Fruit fly (Drosophila melanogaster): ENCODE measurements around the gene Zip71B.

Zip71B gene

dm6 chr3L:15034061-15034713, 42.1 kb downstream of the Zip71B start (continued):
- no peak for TF ChIP-seq sc (optimal IDR thresholded peaks at IDR 0.05)
- TF ChIP-seq sc (GFP tag; optimal IDR thresholded peaks at IDR 0.05) = no peak
- no peak for TF ChIP-seq NFAT (GFP tag; IDR thresholded peaks at IDR 0.05)
- no peak for TF ChIP-seq da (GFP tag; optimal IDR thresholded peaks at IDR 0.05)
- TF ChIP-seq CG13296 (GFP tag; optimal IDR thresholded peaks at IDR 0.05) = peak; percentile 54
- TF ChIP-seq sob (GFP tag; IDR thresholded peaks at IDR 0.05) = no peak
- TF ChIP-seq CG31365 (tag; optimal IDR thresholded peaks at IDR 0.05) = no peak
- no peak for TF ChIP-seq CG12155 (GFP tag; optimal IDR thresholded peaks at IDR 0.05)
- TF ChIP-seq ro (GFP tag; IDR thresholded peaks at IDR 0.05) = no peak
- TF ChIP-seq H2.0 (GFP tag; IDR thresholded peaks at IDR 0.05) = no peak
- TF ChIP-seq CG2120 (GFP tag; optimal IDR thresholded peaks at IDR 0.05) = peak; percentile 35
- TF ChIP-seq chn (GFP tag; optimal IDR thresholded peaks at IDR 0.05) = no peak
- TF ChIP-seq gfzf (GFP tag; optimal IDR thresholded peaks at IDR 0.05) = no peak
- TF ChIP-seq Awh (GFP tag; IDR thresholded peaks at IDR 0.05) = no peak
- no peak for TF ChIP-seq CG13894 (tag; optimal IDR thresholded peaks at IDR 0.05)
- no peak for TF ChIP-seq HLHmδ (GFP tag; optimal IDR thresholded peaks at IDR 0.05)
- TF ChIP-seq danr (GFP tag; IDR thresholded peaks at IDR 0.05) = no peak
- no peak for TF ChIP-seq CkIIα-i1 (GFP tag; IDR thresholded peaks at IDR 0.05)
- no peak for TF ChIP-seq amos (GFP tag; IDR thresholded peaks at IDR 0.05; ENCODE audit: partially characterized antibody)
- TF ChIP-seq Vsx1 (GFP tag; optimal IDR thresholded peaks at IDR 0.05) = no peak
- TF ChIP-seq Taf1 (GFP tag; IDR thresholded peaks at IDR 0.05) = no peak
- no peak for TF ChIP-seq twi (tag; optimal IDR thresholded peaks at IDR 0.05)
- no peak for TF ChIP-seq gro (GFP tag; optimal IDR thresholded peaks at IDR 0.05)
- TF ChIP-seq CG10431 (GFP tag; optimal IDR thresholded peaks at IDR 0.05) = no peak
- TF ChIP-seq MBD-R2 (GFP tag; IDR thresholded peaks at IDR 0.05) = no peak
- no peak for TF ChIP-seq CG4730 (GFP tag; IDR thresholded peaks at IDR 0.05)
- TF ChIP-seq crp (GFP tag; optimal IDR thresholded peaks at IDR 0.05) = no peak
- peak; percentile 48 for TF ChIP-seq CG18619 (GFP tag; optimal IDR thresholded peaks at IDR 0.05)
- peak; percentile 53 for TF ChIP-seq CG6765 (GFP tag; optimal IDR thresholded peaks at IDR 0.05)
- TF ChIP-seq CG12942 (GFP tag; optimal IDR thresholded peaks at IDR 0.05) = no peak
- peak; percentile 23 for TF ChIP-seq D19B (GFP tag; optimal IDR thresholded peaks at IDR 0.05)
- no peak for TF ChIP-seq inv (GFP tag; IDR thresholded peaks at IDR 0.05; ENCODE audit: partially characterized antibody)
- TF ChIP-seq CG11723 (GFP tag; optimal IDR thresholded peaks at IDR 0.05) = peak; percentile 6
- no peak for TF ChIP-seq Trl (optimal IDR thresholded peaks at IDR 0.05)
- TF ChIP-seq Trl (GFP tag; optimal IDR thresholded peaks at IDR 0.05) = no peak
- TF ChIP-seq pum (GFP tag; optimal IDR thresholded peaks at IDR 0.05) = no peak
- TF ChIP-seq CG18764 (GFP tag; optimal IDR thresholded peaks at IDR 0.05) = no peak
- TF ChIP-seq Dll (GFP tag; IDR thresholded peaks at IDR 0.05; ENCODE audit: partially characterized antibody) = no peak
- no peak for TF ChIP-seq corto (GFP tag; optimal IDR thresholded peaks at IDR 0.05)
- peak; percentile 6 for TF ChIP-seq Fer2 (tag; optimal IDR thresholded peaks at IDR 0.05)
- no peak for TF ChIP-seq fru (optimal IDR thresholded peaks at IDR 0.05)
- TF ChIP-seq ATbp (GFP tag; optimal IDR thresholded peaks at IDR 0.05) = no peak
- TF ChIP-seq toy (GFP tag; IDR thresholded peaks at IDR 0.05) = no peak
- TF ChIP-seq CG3407 (GFP tag; optimal IDR thresholded peaks at IDR 0.05) = no peak
- TF ChIP-seq CG16863 (GFP tag; optimal IDR thresholded peaks at IDR 0.05) = no peak
- TF ChIP-seq NK7.1 (GFP tag; optimal IDR thresholded peaks at IDR 0.05) = no peak
- peak; percentile 73 for TF ChIP-seq Hand (GFP tag; optimal IDR thresholded peaks at IDR 0.05)
- TF ChIP-seq ato (GFP tag; IDR thresholded peaks at IDR 0.05; ENCODE audit: partially characterized antibody) = no peak
- TF ChIP-seq CG6813 (GFP tag; optimal IDR thresholded peaks at IDR 0.05) = no peak
- peak; percentile 64 for TF ChIP-seq Sox100B (GFP tag; optimal IDR thresholded peaks at IDR 0.05)
- no peak for TF ChIP-seq vfl (GFP tag; optimal IDR thresholded peaks at IDR 0.05)
- TF ChIP-seq gsb-n (tag; optimal IDR thresholded peaks at IDR 0.05) = no peak
